Worm (Caenorhabditis elegans): Measurements from ENCODE around the gene C56G3.2.

Gene C56G3.2

ce11 chrX:7376941-7377340 lies 11.6 kb downstream of the C56G3.2 start, which contains the start of gene npr-8:
TSS of gene npr-8 (plus strand) at chrX:7377302.
- TF ChIP-seq C34F6.9 (tag; optimal IDR thresholded peaks at IDR 0.05) (no peak), nhr-77 (tag; optimal IDR thresholded peaks at IDR 0.05) (no peak), unc-62 (GFP tag; optimal IDR thresholded peaks at IDR 0.05) (no peak), unc-55 (GFP tag; optimal IDR thresholded peaks at IDR 0.05) (no peak)

ce11 chrX:7378608-7379007 lies 13.2 kb downstream of the C56G3.2 start:
- no peak for TF ChIP-seq ceh-82 (tag; optimal IDR thresholded peaks at IDR 0.05)
- no peak for TF ChIP-seq C34F6.9 (tag; optimal IDR thresholded peaks at IDR 0.05)
- TF ChIP-seq crh-2 (tag; optimal IDR thresholded peaks at IDR 0.05), result no peak
- TF ChIP-seq unc-39 (tag; optimal IDR thresholded peaks at IDR 0.05), result no peak
- TF ChIP-seq nhr-10 (tag; optimal IDR thresholded peaks at IDR 0.05), result no peak
- TF ChIP-seq nhr-77 (tag; optimal IDR thresholded peaks at IDR 0.05), result no peak
- no peak for TF ChIP-seq fos-1 (tag; optimal IDR thresholded peaks at IDR 0.05)

- TF ChIP-seq lin-13 (GFP tag; optimal IDR thresholded peaks at IDR 0.05) (no peak), nhr-10 (tag; optimal IDR thresholded peaks at IDR 0.05) (no peak), sma-3 (GFP tag; optimal IDR thresholded peaks at IDR 0.05) (no peak), ceh-82 (tag; optimal IDR thresholded peaks at IDR 0.05) (no peak), ZK546.5 (tag; optimal IDR thresholded peaks at IDR 0.05) (no peak), nhr-129 (tag; optimal IDR thresholded peaks at IDR 0.05) (no peak), aly-2 (tag; optimal IDR thresholded peaks at IDR 0.05) (no peak)
Measured at ce11 chrX:7390270-7390669, 24.9 kb downstream of the C56G3.2 start, which contains the start of gene C10A4.6. TSS of gene C10A4.6 (plus strand) at chrX:7390570.

ce11 chrX:7393167-7393566 lies 27.8 kb downstream of the C56G3.2 start, which contains the start of gene gad-2:
TSS of gene gad-2 (plus strand) at chrX:7393467.
- TF ChIP-seq lsy-2 (tag; optimal IDR thresholded peaks at IDR 0.05) (no peak), nhr-12 (tag; optimal IDR thresholded peaks at IDR 0.05) (no peak), fos-1 (tag; optimal IDR thresholded peaks at IDR 0.05) (no peak), nhr-11 (tag; optimal IDR thresholded peaks at IDR 0.05) (no peak), mab-5 (tag; optimal IDR thresholded peaks at IDR 0.05) (no peak), snpc-4 (tag; optimal IDR thresholded peaks at IDR 0.05) (no peak), sma-3 (GFP tag; optimal IDR thresholded peaks at IDR 0.05) (no peak), alr-1 (tag; optimal IDR thresholded peaks at IDR 0.05) (no peak), F13H6.1 (tag; optimal IDR thresholded peaks at IDR 0.05) (no peak), unc-55 (GFP tag; optimal IDR thresholded peaks at IDR 0.05) (no peak), sma-9 (GFP tag; optimal IDR thresholded peaks at IDR 0.05) (no peak), sma-9 (tag; optimal IDR thresholded peaks at IDR 0.05) (no peak), crh-2 (tag; optimal IDR thresholded peaks at IDR 0.05) (no peak), nhr-6 (tag; optimal IDR thresholded peaks at IDR 0.05) (no peak)

- TF ChIP-seq ceh-16 (tag; optimal IDR thresholded peaks at IDR 0.05), result no peak
Measured at ce11 chrX:7397935-7398334, 32.6 kb downstream of the C56G3.2 start, which contains the start of gene C10A4.13. TSS of gene C10A4.13 (minus strand) at chrX:7398035.

- no peak for TF ChIP-seq ztf-11 (tag; optimal IDR thresholded peaks at IDR 0.05)
- no peak for TF ChIP-seq lsy-2 (tag; optimal IDR thresholded peaks at IDR 0.05)
- TF ChIP-seq mdl-1 (tag; optimal IDR thresholded peaks at IDR 0.05), result no peak
- TF ChIP-seq elt-3 (tag; optimal IDR thresholded peaks at IDR 0.05), result no peak
- TF ChIP-seq peb-1 (tag; optimal IDR thresholded peaks at IDR 0.05), result no peak
- no peak for TF ChIP-seq lin-11 (tag; optimal IDR thresholded peaks at IDR 0.05)
- TF ChIP-seq unc-55 (GFP tag; optimal IDR thresholded peaks at IDR 0.05), result no peak
- TF ChIP-seq F13H6.1 (tag; optimal IDR thresholded peaks at IDR 0.05), result no peak
- no peak for TF ChIP-seq nhr-10 (tag; optimal IDR thresholded peaks at IDR 0.05)
- TF ChIP-seq ceh-16 (tag; optimal IDR thresholded peaks at IDR 0.05), result no peak
- TF ChIP-seq elt-1 (tag; optimal IDR thresholded peaks at IDR 0.05), result no peak
- no peak for TF ChIP-seq egl-27 (tag; optimal IDR thresholded peaks at IDR 0.05)
- TF ChIP-seq gmeb-1 (tag; optimal IDR thresholded peaks at IDR 0.05), result no peak
- no peak for TF ChIP-seq nhr-77 (tag; optimal IDR thresholded peaks at IDR 0.05)
Measured at ce11 chrX:7398584-7398983, 33.2 kb downstream of the C56G3.2 start, which contains the start of gene C10A4.10. TSS of gene C10A4.10 (plus strand) at chrX:7398884.
